Worm (Caenorhabditis elegans) whole organism, L2 larva: ENCODE measurements around the gene ZK1320.11.

Source experiments
- R02D3.7 ChIP-seq: fragments of 150-350 bp; optimal IDR thresholded peaks from 2 replicates; lab custom pipeline; 2014; ENCODE audit warnings: missing biosample characterization, missing genetic modification characterization
- egl-27 ChIP-seq: sonication (generic microtip); optimal IDR thresholded peaks from 3 replicates; lab custom pipeline; 2017; ENCODE audit warnings: missing biosample characterization, missing genetic modification reagents, missing genetic modification characterization
- lsy-2 ChIP-seq, 2 experiments: fragments of 150-350 bp in 1 of 2; sonication (generic microtip) in 1 of 2; optimal IDR thresholded peaks; 2 replicates each; lab custom pipeline; 2014 to 2017; ENCODE audit warnings: missing biosample characterization in 2 of 2, missing genetic modification characterization in 2 of 2
- unc-62 ChIP-seq: fragments of 150-350 bp; optimal IDR thresholded peaks from 2 replicates; lab custom pipeline; 2014; ENCODE audit warnings: missing biosample characterization, missing genetic modification reagents, missing genetic modification characterization

- TF ChIP-seq R02D3.7 (tag; lab: Kevin White, UChicago) = no peak
- no peak for TF ChIP-seq unc-62 (GFP tag; lab: Kevin White, UChicago)
- TF ChIP-seq egl-27 (tag; lab: Kevin White, UChicago) = no peak
- TF ChIP-seq lsy-2 (tag; optimal IDR thresholded peaks at IDR 0.05; lab: Kevin White, UChicago) = peak in 1 of 2 experiments; percentile 24
Measured at ce11 chrII:9621121-9621520, 46.3 kb upstream of the ZK1320.11 start.
